Worm (Caenorhabditis elegans): ENCODE data around the gene alg-2.

alg-2 gene

DNA sequence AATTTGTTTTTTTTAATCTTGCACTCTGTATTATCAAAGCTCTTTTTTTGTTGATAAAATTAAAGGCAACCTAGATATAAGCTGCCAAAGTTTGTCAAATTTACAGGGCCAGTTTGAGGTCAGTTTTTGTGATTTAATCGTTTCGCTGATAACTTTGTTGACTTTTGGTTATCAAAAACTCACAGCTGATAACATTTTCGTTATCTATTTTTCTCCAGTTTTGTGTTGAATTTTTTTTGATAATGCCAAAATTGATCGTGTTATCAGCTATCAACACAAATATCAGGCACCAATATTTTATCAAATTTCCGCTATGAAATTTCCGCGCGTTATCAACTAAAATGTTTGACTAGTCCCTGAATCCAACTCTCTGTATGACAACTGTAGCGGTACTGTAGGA lies 42.2 kb downstream of the alg-2 start:
- TF ChIP-seq hmg-4 (GFP tag; optimal IDR thresholded peaks at IDR 0.05) (no peak), ceh-36 (tag; optimal IDR thresholded peaks at IDR 0.05) (no peak), tbx-37 (GFP tag; conservative IDR thresholded peaks at IDR 0.05) (no peak), tra-4 (tag; optimal IDR thresholded peaks at IDR 0.05) (no peak), tbx-11 (GFP tag; IDR thresholded peaks at IDR 0.05) (no peak), ets-7 (tag; optimal IDR thresholded peaks at IDR 0.05) (no peak), scrt-1 (GFP tag; IDR thresholded peaks at IDR 0.05) (no peak), hmbx-1 (tag; optimal IDR thresholded peaks at IDR 0.05) (no peak), F13C5.2 (tag; optimal IDR thresholded peaks at IDR 0.05) (no peak), B0310.2 (tag; optimal IDR thresholded peaks at IDR 0.05) (no peak), aly-1 (tag; optimal IDR thresholded peaks at IDR 0.05) (no peak), flt-1 (GFP tag; IDR thresholded peaks at IDR 0.05) (no peak)

DNA sequence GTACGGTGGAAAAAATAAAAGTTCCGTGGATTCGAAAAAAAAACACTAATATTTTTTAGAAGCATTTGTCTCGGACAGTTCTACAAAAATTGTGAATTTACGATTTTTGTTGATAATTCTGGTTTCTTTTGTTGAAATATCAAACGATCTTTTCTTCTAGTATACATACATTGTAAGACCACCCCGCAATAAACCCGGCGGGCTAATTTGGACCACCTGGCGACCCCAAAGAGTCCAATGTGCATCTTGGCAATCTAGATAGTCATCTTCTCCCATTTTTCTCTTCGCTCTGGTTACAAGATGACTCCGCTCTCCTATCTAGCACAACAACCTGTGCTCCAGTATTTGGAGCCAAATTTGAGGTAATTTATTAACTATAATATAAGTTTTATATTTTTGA lies 42.8 kb downstream of the alg-2 start, which contains the start of gene fbxc-29:
Gene fbxc-29 (plus strand): TSS at position 301 of the 400 bp plus-strand sequence.
- no peak for TF ChIP-seq scrt-1 (GFP tag; IDR thresholded peaks at IDR 0.05)
- no peak for TF ChIP-seq ets-7 (tag; optimal IDR thresholded peaks at IDR 0.05)
- no peak for TF ChIP-seq tbx-37 (GFP tag; conservative IDR thresholded peaks at IDR 0.05)
- TF ChIP-seq B0310.2 (tag; optimal IDR thresholded peaks at IDR 0.05), result no peak
- TF ChIP-seq sea-1 (GFP tag; conservative IDR thresholded peaks at IDR 0.05), result no peak
- no peak for TF ChIP-seq hnd-1 (tag; optimal IDR thresholded peaks at IDR 0.05)
- no peak for TF ChIP-seq ceh-36 (tag; optimal IDR thresholded peaks at IDR 0.05)
- TF ChIP-seq pes-1 (GFP tag; IDR thresholded peaks at IDR 0.05), result no peak

DNA sequence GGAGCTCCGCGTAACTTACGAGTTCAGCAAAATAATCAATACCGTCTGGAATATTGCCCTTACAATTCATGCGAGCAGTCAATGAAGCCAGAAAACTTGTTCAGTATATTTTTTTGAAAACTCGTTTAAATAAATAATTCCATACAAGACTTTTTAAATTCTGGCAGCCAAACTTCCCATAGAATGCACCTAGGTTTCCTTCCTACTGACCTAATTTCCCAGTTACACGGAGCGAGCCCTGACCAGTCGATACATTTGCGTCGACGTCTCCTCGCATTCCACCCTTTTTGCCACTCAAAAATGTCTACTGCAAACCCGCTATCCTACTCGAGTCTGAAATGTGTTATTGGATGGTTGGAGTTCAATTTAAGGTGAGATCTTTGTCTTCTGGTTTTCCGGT lies 44.3 kb downstream of the alg-2 start, which contains the start of gene fbxc-30:
Gene fbxc-30 (plus strand): TSS at position 301 of the 400 bp plus-strand sequence.
- TF ChIP-seq ceh-36 (tag; optimal IDR thresholded peaks at IDR 0.05) (no peak), hmbx-1 (tag; optimal IDR thresholded peaks at IDR 0.05) (no peak), F13C5.2 (tag; optimal IDR thresholded peaks at IDR 0.05) (no peak), ama-1 (optimal IDR thresholded peaks at IDR 0.05) (no peak), tbx-11 (GFP tag; IDR thresholded peaks at IDR 0.05) (no peak), tbx-37 (GFP tag; conservative IDR thresholded peaks at IDR 0.05) (no peak), sea-1 (GFP tag; conservative IDR thresholded peaks at IDR 0.05) (no peak), aly-1 (tag; optimal IDR thresholded peaks at IDR 0.05) (no peak), scrt-1 (GFP tag; IDR thresholded peaks at IDR 0.05) (no peak)

DNA sequence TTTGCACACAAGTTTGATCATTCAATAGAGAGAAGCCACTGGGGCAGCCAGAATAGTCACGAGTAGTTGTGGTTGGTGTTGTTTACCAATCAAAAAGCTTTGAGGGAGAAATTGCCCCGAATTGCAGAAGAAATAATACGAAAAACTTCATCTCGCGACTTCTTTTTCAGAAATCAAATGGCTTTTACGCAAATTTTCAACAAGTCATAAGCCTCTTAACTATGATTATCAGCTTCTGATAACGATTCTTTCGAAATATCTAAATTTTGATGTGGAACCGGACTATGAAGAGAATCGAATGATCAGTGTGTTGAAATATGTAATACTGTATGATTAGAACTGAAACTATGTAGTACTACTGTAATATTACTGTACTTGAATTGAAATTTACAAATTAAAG lies 47.3 kb downstream of the alg-2 start:
- no peak for TF ChIP-seq scrt-1 (GFP tag; IDR thresholded peaks at IDR 0.05)
- TF ChIP-seq pes-1 (GFP tag; IDR thresholded peaks at IDR 0.05), result no peak
- TF ChIP-seq hmbx-1 (tag; optimal IDR thresholded peaks at IDR 0.05), result no peak
- TF ChIP-seq ceh-36 (tag; optimal IDR thresholded peaks at IDR 0.05), result no peak
- no peak for TF ChIP-seq flt-1 (GFP tag; IDR thresholded peaks at IDR 0.05)
- no peak for TF ChIP-seq B0310.2 (tag; optimal IDR thresholded peaks at IDR 0.05)
- no peak for TF ChIP-seq sea-1 (GFP tag; conservative IDR thresholded peaks at IDR 0.05)
- no peak for TF ChIP-seq aly-1 (tag; optimal IDR thresholded peaks at IDR 0.05)
- TF ChIP-seq ets-7 (tag; optimal IDR thresholded peaks at IDR 0.05), result no peak
- no peak for TF ChIP-seq hmg-4 (GFP tag; optimal IDR thresholded peaks at IDR 0.05)
- TF ChIP-seq tbx-37 (GFP tag; conservative IDR thresholded peaks at IDR 0.05), result no peak
- TF ChIP-seq tbx-11 (GFP tag; IDR thresholded peaks at IDR 0.05), result no peak
- TF ChIP-seq ama-1 (optimal IDR thresholded peaks at IDR 0.05), result no peak
- TF ChIP-seq ceh-13 (GFP tag; optimal IDR thresholded peaks at IDR 0.05), result no peak
- no peak for TF ChIP-seq hnd-1 (tag; optimal IDR thresholded peaks at IDR 0.05)
- TF ChIP-seq F13C5.2 (tag; optimal IDR thresholded peaks at IDR 0.05), result no peak

DNA sequence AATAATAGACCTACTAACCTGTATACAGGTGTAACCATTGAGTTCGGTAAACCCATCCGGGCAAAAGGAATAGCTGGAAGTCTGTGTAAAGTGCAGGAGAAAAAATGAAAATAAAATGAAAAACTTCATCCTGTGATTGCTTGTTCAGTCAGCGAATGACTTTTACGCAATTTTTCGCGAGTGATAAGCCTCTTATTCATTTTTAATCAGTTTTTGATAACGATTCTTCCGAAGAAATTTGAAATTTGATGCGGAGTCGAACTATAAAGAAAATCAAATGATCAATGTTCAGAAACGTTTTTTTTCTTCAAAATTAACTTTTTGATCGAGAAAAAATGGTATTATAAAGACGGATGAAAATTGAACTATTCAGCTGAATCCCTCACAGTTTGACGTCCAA lies 49.8 kb downstream of the alg-2 start:
- TF ChIP-seq pes-1 (GFP tag; IDR thresholded peaks at IDR 0.05) (no peak), tbx-11 (GFP tag; IDR thresholded peaks at IDR 0.05) (no peak), scrt-1 (GFP tag; IDR thresholded peaks at IDR 0.05) (no peak), sea-1 (GFP tag; conservative IDR thresholded peaks at IDR 0.05) (no peak), hmbx-1 (tag; optimal IDR thresholded peaks at IDR 0.05) (no peak), ama-1 (optimal IDR thresholded peaks at IDR 0.05) (no peak), tra-4 (tag; optimal IDR thresholded peaks at IDR 0.05) (no peak), aly-1 (tag; optimal IDR thresholded peaks at IDR 0.05) (no peak), flt-1 (GFP tag; IDR thresholded peaks at IDR 0.05) (no peak), hmg-4 (GFP tag; optimal IDR thresholded peaks at IDR 0.05) (no peak), B0310.2 (tag; optimal IDR thresholded peaks at IDR 0.05) (no peak), ceh-13 (GFP tag; optimal IDR thresholded peaks at IDR 0.05) (no peak), tbx-37 (GFP tag; conservative IDR thresholded peaks at IDR 0.05) (no peak), hnd-1 (tag; optimal IDR thresholded peaks at IDR 0.05) (no peak), F13C5.2 (tag; optimal IDR thresholded peaks at IDR 0.05) (no peak), ceh-36 (tag; optimal IDR thresholded peaks at IDR 0.05) (no peak)

DNA sequence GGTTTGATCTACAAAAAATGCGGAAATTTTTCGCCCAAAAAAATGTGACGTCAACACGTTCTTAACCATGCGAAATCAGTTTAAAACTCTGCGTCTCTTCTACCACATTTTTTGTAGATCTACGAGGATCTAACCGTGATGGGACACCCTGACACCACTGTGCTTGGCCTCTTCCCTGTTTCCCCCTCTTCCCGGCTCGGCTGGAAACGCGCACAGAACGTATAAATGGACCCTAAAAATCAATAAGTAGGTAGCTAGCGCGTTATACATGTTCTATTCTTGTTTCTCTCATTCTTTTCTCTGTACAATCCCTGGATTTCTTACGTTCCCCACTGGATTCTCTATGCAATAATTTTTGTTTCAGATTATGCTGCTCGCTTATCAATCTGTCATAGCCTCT lies 50.5 kb downstream of the alg-2 start, which contains the start of gene fbxc-28:
Gene fbxc-28 (plus strand): TSS at position 301 of the 400 bp plus-strand sequence.
- TF ChIP-seq ceh-13 (GFP tag; optimal IDR thresholded peaks at IDR 0.05), result no peak
- TF ChIP-seq ets-7 (tag; optimal IDR thresholded peaks at IDR 0.05), result no peak
- TF ChIP-seq aly-1 (tag; optimal IDR thresholded peaks at IDR 0.05), result no peak
- no peak for TF ChIP-seq F13C5.2 (tag; optimal IDR thresholded peaks at IDR 0.05)
- TF ChIP-seq flt-1 (GFP tag; IDR thresholded peaks at IDR 0.05), result no peak
- TF ChIP-seq tbx-37 (GFP tag; conservative IDR thresholded peaks at IDR 0.05), result no peak
- TF ChIP-seq tra-4 (tag; optimal IDR thresholded peaks at IDR 0.05), result no peak
- no peak for TF ChIP-seq hnd-1 (tag; optimal IDR thresholded peaks at IDR 0.05)
- TF ChIP-seq pes-1 (GFP tag; IDR thresholded peaks at IDR 0.05), result no peak
- no peak for TF ChIP-seq hmbx-1 (tag; optimal IDR thresholded peaks at IDR 0.05)
- no peak for TF ChIP-seq tbx-11 (GFP tag; IDR thresholded peaks at IDR 0.05)
- no peak for TF ChIP-seq hmg-4 (GFP tag; optimal IDR thresholded peaks at IDR 0.05)
- no peak for TF ChIP-seq B0310.2 (tag; optimal IDR thresholded peaks at IDR 0.05)

DNA sequence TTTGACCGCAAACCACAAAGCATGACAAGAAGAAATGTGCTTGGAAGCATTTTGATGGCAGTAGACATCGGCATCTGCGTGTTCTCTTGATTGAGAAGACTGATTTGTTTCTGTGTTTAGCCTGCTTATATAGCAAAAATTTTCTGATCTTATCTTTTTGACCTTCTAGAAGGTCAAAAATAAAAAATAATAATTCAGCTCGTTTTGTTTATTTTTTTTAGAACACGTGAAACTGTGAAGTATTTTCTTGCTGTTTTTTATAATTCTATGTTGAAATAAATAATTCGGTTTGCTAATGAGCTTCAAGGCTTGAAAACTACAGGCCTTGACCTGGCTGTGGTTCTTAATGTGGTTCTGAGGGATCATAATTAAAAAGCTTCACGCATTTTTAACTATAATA lies 54.3 kb downstream of the alg-2 start, which contains the start of gene R07C3.13:
Gene R07C3.13 (minus strand): TSS at position 101 of the 400 bp plus-strand sequence.
- TF ChIP-seq F13C5.2 (tag; optimal IDR thresholded peaks at IDR 0.05) (no peak), hmbx-1 (tag; optimal IDR thresholded peaks at IDR 0.05) (no peak)
